Worm (Caenorhabditis elegans): ENCODE data around the gene vps-15.

Gene vps-15

ce11 chrII:11915770-11916554 is at the start of gene vps-15, which contains the start of gene hmg-12:
TSS of gene vps-15 (minus strand) at chrII:11915852.
TSS of gene hmg-12 (plus strand) at chrII:11916513.
- TF ChIP-seq ceh-63 (GFP tag; optimal IDR thresholded peaks at IDR 0.05) (no peak), hpl-2 (GFP tag; optimal IDR thresholded peaks at IDR 0.05) (peak; percentile 58), jun-1 (tag; optimal IDR thresholded peaks at IDR 0.05) (no peak), elt-3 (tag; optimal IDR thresholded peaks at IDR 0.05) (no peak), egl-13 (tag; optimal IDR thresholded peaks at IDR 0.05) (no peak), ztf-4 (tag; optimal IDR thresholded peaks at IDR 0.05) (no peak), nhr-90 (tag; optimal IDR thresholded peaks at IDR 0.05; ENCODE audit: poor library complexity) (no peak), nhr-20 (tag; optimal IDR thresholded peaks at IDR 0.05) (no peak), lsy-2 (tag; optimal IDR thresholded peaks at IDR 0.05) (peak; percentile 80 to 87), pqm-1 (tag; optimal IDR thresholded peaks at IDR 0.05) (no peak), tlp-1 (tag; optimal IDR thresholded peaks at IDR 0.05) (no peak), lin-39 (tag; optimal IDR thresholded peaks at IDR 0.05) (no peak), dpl-1 (GFP tag; optimal IDR thresholded peaks at IDR 0.05) (peak in 2 of 3 experiments; percentile 10 to 19), lin-13 (GFP tag; optimal IDR thresholded peaks at IDR 0.05) (no peak), ceh-82 (tag; optimal IDR thresholded peaks at IDR 0.05) (no peak), ceh-90 (tag; optimal IDR thresholded peaks at IDR 0.05) (no peak), lin-14 (GFP tag; optimal IDR thresholded peaks at IDR 0.05) (no peak), xbp-1 (tag; optimal IDR thresholded peaks at IDR 0.05) (no peak), irx-1 (tag; optimal IDR thresholded peaks at IDR 0.05) (no peak), fkh-4 (tag; optimal IDR thresholded peaks at IDR 0.05; ENCODE audit: borderline replicate concordance) (no peak), Y116A8C.19 (tag; optimal IDR thresholded peaks at IDR 0.05; ENCODE audit: borderline replicate concordance) (no peak), fos-1 (tag; optimal IDR thresholded peaks at IDR 0.05) (no peak), alr-1 (tag; optimal IDR thresholded peaks at IDR 0.05; ENCODE audit: borderline replicate concordance) (no peak), vab-15 (tag; optimal IDR thresholded peaks at IDR 0.05) (no peak), mdl-1 (tag; optimal IDR thresholded peaks at IDR 0.05) (no peak), nhr-85 (tag) (no peak), mef-2 (tag; optimal IDR thresholded peaks at IDR 0.05) (no peak), C34B4.2 (tag; optimal IDR thresholded peaks at IDR 0.05) (no peak), nhr-237 (tag; optimal IDR thresholded peaks at IDR 0.05) (no peak), efl-1 (optimal IDR thresholded peaks at IDR 0.05) (peak; percentile 31 to 85), efl-1 (GFP tag; optimal IDR thresholded peaks at IDR 0.05 in 1 of 2) (peak in 1 of 2 experiments; percentile 20), nhr-28 (tag; optimal IDR thresholded peaks at IDR 0.05) (no peak), sox-4 (tag; optimal IDR thresholded peaks at IDR 0.05) (no peak)

- TF ChIP-seq ces-1 (GFP tag; optimal IDR thresholded peaks at IDR 0.05) (no peak), rnt-1 (tag; optimal IDR thresholded peaks at IDR 0.05) (peak; percentile 8), pax-3 (tag; optimal IDR thresholded peaks at IDR 0.05) (no peak), nhr-71 (tag; optimal IDR thresholded peaks at IDR 0.05) (peak; percentile 14), ama-1 (optimal IDR thresholded peaks at IDR 0.05) (peak; percentile 47), efl-1 (optimal IDR thresholded peaks at IDR 0.05) (no peak), efl-1 (GFP tag; optimal IDR thresholded peaks at IDR 0.05 in 1 of 2) (peak in 1 of 2 experiments; percentile 87), hpl-2 (GFP tag; optimal IDR thresholded peaks at IDR 0.05) (no peak)
These were observed 49.2 kb upstream of the vps-15 start for ce11 chrII:11964847-11965246.

ce11 chrII:11963132-11963630 is 47.5 kb upstream of the vps-15 start:
- TF ChIP-seq egl-13 (tag; optimal IDR thresholded peaks at IDR 0.05) (no peak), efl-1 (optimal IDR thresholded peaks at IDR 0.05) (no peak), efl-1 (GFP tag; optimal IDR thresholded peaks at IDR 0.05 in 1 of 2) (peak; percentile 55 to 91), dpl-1 (GFP tag; optimal IDR thresholded peaks at IDR 0.05) (peak in 1 of 3 experiments; percentile 8)

Data from whole organism, L1 larva.